Worm (Caenorhabditis elegans) whole organism, mixed stage, embryonic: ENCODE results near the gene spk-1.

ENCODE experiments used
- flh-1 ChIP-seq: fragments of 200-800 bp; sonication (Bioruptor generic); optimal IDR thresholded peaks from 2 replicates; lab custom pipeline; 2018; ENCODE audit warnings: mild to moderate bottlenecking, missing genetic modification characterization, moderate library complexity, missing compliant biosample characterization
- lin-13 ChIP-seq: fragments of 150-350 bp; optimal IDR thresholded peaks from 2 replicates; lab custom pipeline; 2014; ENCODE audit warnings: missing biosample characterization, missing genetic modification characterization
- sem-2 ChIP-seq: fragments of 200-800 bp; sonication (Bioruptor generic); optimal IDR thresholded peaks from 2 replicates; lab custom pipeline; 2018; ENCODE audit warnings: mild to moderate bottlenecking, missing genetic modification characterization, missing compliant biosample characterization
- unc-39 ChIP-seq: fragments of 150-350 bp; optimal IDR thresholded peaks from 2 replicates; lab custom pipeline; 2014; ENCODE audit warnings: missing biosample characterization, missing genetic modification characterization

DNA sequence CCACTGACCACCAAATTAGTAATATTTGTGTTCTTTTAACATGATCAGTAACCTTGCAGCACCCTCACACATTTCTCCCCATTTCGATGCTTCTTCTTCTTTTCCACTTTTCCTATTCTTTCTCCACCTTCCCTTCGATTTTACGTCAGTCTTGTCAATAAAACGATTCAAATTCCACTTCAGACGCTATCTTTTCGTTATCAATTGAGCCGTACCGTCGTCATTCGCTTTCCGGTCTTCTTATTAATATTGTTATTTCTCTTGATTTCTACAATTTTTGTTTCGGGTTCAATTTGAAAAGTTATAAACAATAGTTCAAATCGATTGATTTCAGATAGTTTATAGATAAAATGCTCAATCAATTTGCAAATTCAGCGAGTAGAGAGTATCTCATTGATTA lies 31.0 kb downstream of the spk-1 start:
- TF ChIP-seq flh-1 (GFP tag; lab: Kevin White, UChicago) (no peak), sem-2 (GFP tag; lab: Kevin White, UChicago) (no peak), unc-39 (tag; lab: Kevin White, UChicago) (no peak), lin-13 (tag; lab: Kevin White, UChicago) (no peak)
